Fruit fly (Drosophila melanogaster) whole organism, embryonic: ENCODE data around the gene CG13837.

Source experiments
- Ada2b ChIP-seq: fragments of 200-800 bp; sonication (Bioruptor generic); IDR thresholded peaks from 2 replicates; pipeline ENCODE4 v1.3.6; 2022; ENCODE audit warnings: missing biosample characterization, missing genetic modification characterization
- CG11247 ChIP-seq: fragments of 200-800 bp; sonication (Bioruptor generic); IDR thresholded peaks from 2 replicates; pipeline ENCODE4 v1.3.6; 2022; ENCODE audit warnings: missing biosample characterization, missing genetic modification characterization
- CG11456 ChIP-seq: fragments of 200-800 bp; sonication (Bioruptor generic); IDR thresholded peaks from 3 replicates; pipeline ENCODE4 v1.3.6; 2022; ENCODE audit warnings: missing biosample characterization, missing genetic modification characterization
- CG12071 ChIP-seq: fragments of 200-800 bp; sonication (Bioruptor generic); optimal IDR thresholded peaks from 3 replicates; lab custom pipeline; 2018; ENCODE audit warnings: missing biosample characterization, mild to moderate bottlenecking, missing genetic modification characterization
- CG12659 ChIP-seq: fragments of 200-800 bp; sonication (Bioruptor generic); optimal IDR thresholded peaks from 3 replicates; lab custom pipeline; 2017; ENCODE audit warnings: mild to moderate bottlenecking, missing biosample characterization, missing genetic modification reagents, missing genetic modification characterization
- CG13123 ChIP-seq: fragments of 200-800 bp; sonication (Bioruptor generic); optimal IDR thresholded peaks from 2 replicates; lab custom pipeline; 2016; ENCODE audit warnings: missing biosample characterization, missing genetic modification characterization
- CG13287 ChIP-seq: fragments of 200-800 bp; sonication (Bioruptor generic); IDR thresholded peaks from 2 replicates; pipeline ENCODE4 v1.3.6; 2022; ENCODE audit warnings: missing biosample characterization, missing genetic modification characterization; ENCODE audit not compliant: partially characterized antibody
- CG15011 ChIP-seq: fragments of 200-800 bp; sonication (Bioruptor generic); optimal IDR thresholded peaks from 3 replicates; lab custom pipeline; 2018; ENCODE audit warnings: missing biosample characterization, mild to moderate bottlenecking, missing genetic modification characterization
- CG15073 ChIP-seq: fragments of 200-800 bp; sonication (Bioruptor generic); optimal IDR thresholded peaks from 2 replicates; lab custom pipeline; 2016; ENCODE audit warnings: missing biosample characterization, missing genetic modification characterization
- CG1603 ChIP-seq: fragments of 200-800 bp; sonication (Bioruptor generic); optimal IDR thresholded peaks from 2 replicates; lab custom pipeline; 2019; ENCODE audit warnings: missing biosample characterization, mild to moderate bottlenecking, missing genetic modification characterization, moderate library complexity
- CG17829 ChIP-seq: fragments of 200-800 bp; optimal IDR thresholded peaks from 2 replicates; lab custom pipeline; 2019; ENCODE audit warnings: missing biosample characterization, mild to moderate bottlenecking, missing genetic modification characterization, moderate library complexity
- CG18764 ChIP-seq: fragments of 200-800 bp; sonication (Bioruptor generic); optimal IDR thresholded peaks from 3 replicates; lab custom pipeline; 2016; ENCODE audit warnings: missing biosample characterization, missing genetic modification characterization
- CG2889 ChIP-seq: fragments of 200-800 bp; sonication (Bioruptor generic); IDR thresholded peaks from 3 replicates; pipeline ENCODE4 v1.3.6; 2022; ENCODE audit warnings: missing biosample characterization, missing genetic modification characterization
- CG34376 ChIP-seq: fragments of 200-800 bp; sonication (Bioruptor generic); optimal IDR thresholded peaks from 2 replicates; lab custom pipeline; 2018; ENCODE audit warnings: missing biosample characterization, mild to moderate bottlenecking, missing genetic modification characterization
- CG4360 ChIP-seq: fragments of 200-800 bp; sonication (Bioruptor generic); IDR thresholded peaks from 2 replicates; pipeline ENCODE4 v1.3.6; 2022; ENCODE audit warnings: missing biosample characterization, missing genetic modification characterization
- CG4617 ChIP-seq: fragments of 200-800 bp; sonication (Bioruptor generic); optimal IDR thresholded peaks from 3 replicates; lab custom pipeline; 2016; ENCODE audit warnings: missing biosample characterization, missing genetic modification characterization, borderline replicate concordance
- CG7928 ChIP-seq: fragments of 200-800 bp; sonication (Bioruptor generic); optimal IDR thresholded peaks from 2 replicates; lab custom pipeline; 2017; ENCODE audit warnings: missing biosample characterization, mild to moderate bottlenecking, missing genetic modification characterization
- CG8089 ChIP-seq: fragments of 200-800 bp; sonication (Bioruptor generic); optimal IDR thresholded peaks from 3 replicates; lab custom pipeline; 2016; ENCODE audit warnings: missing biosample characterization, missing genetic modification characterization
- CG9609 ChIP-seq: fragments of 200-800 bp; sonication (Bioruptor generic); optimal IDR thresholded peaks from 3 replicates; lab custom pipeline; 2016; ENCODE audit warnings: missing biosample characterization, missing genetic modification characterization
- Chrac-16 ChIP-seq: fragments of 200-800 bp; sonication (Bioruptor generic); optimal IDR thresholded peaks from 3 replicates; lab custom pipeline; 2016; ENCODE audit warnings: missing biosample characterization, missing genetic modification characterization
- Dek ChIP-seq: fragments of 200-800 bp; sonication (Bioruptor generic); optimal IDR thresholded peaks from 3 replicates; lab custom pipeline; 2019; ENCODE audit warnings: missing biosample characterization, mild to moderate bottlenecking, missing genetic modification characterization, moderate library complexity
- E2f2 ChIP-seq: fragments of 200-800 bp; sonication (Bioruptor generic); IDR thresholded peaks from 2 replicates; pipeline ENCODE4 v1.3.6; 2022; ENCODE audit warnings: missing biosample characterization, missing genetic modification characterization
- Fer1 ChIP-seq: fragments of 200-800 bp; sonication (Bioruptor generic); optimal IDR thresholded peaks from 2 replicates; lab custom pipeline; 2017; ENCODE audit warnings: missing biosample characterization, mild to moderate bottlenecking, missing genetic modification characterization
- HLH3B ChIP-seq: fragments of 200-800 bp; sonication (Bioruptor generic); IDR thresholded peaks from 2 replicates; pipeline ENCODE4 v1.3.6; 2022; ENCODE audit warnings: missing biosample characterization, missing genetic modification characterization
- Lhr ChIP-seq: fragments of 200-800 bp; sonication (Bioruptor generic); optimal IDR thresholded peaks from 3 replicates; lab custom pipeline; 2017; ENCODE audit warnings: mild to moderate bottlenecking, missing biosample characterization, missing genetic modification reagents, missing genetic modification characterization
- MBD-R2 ChIP-seq: fragments of 200-800 bp; sonication (Bioruptor generic); IDR thresholded peaks from 2 replicates; pipeline ENCODE4 v1.3.6; 2022; ENCODE audit warnings: missing biosample characterization, missing genetic modification characterization
- NC2β ChIP-seq: fragments of 200-800 bp; sonication (Bioruptor generic); optimal IDR thresholded peaks from 2 replicates; lab custom pipeline; 2016; ENCODE audit warnings: missing biosample characterization, missing genetic modification characterization
- Side ChIP-seq: fragments of 200-800 bp; sonication (Bioruptor generic); optimal IDR thresholded peaks from 2 replicates; lab custom pipeline; 2016; ENCODE audit warnings: missing biosample characterization, missing genetic modification characterization
- amos ChIP-seq: fragments of 200-800 bp; sonication (Bioruptor generic); IDR thresholded peaks from 2 replicates; pipeline ENCODE4 v1.3.6; 2022; ENCODE audit warnings: missing biosample characterization, missing genetic modification characterization; ENCODE audit not compliant: partially characterized antibody
- ash1 ChIP-seq: fragments of 200-800 bp; sonication (Bioruptor generic); optimal IDR thresholded peaks from 2 replicates; lab custom pipeline; 2018; ENCODE audit warnings: missing biosample characterization, mild to moderate bottlenecking, missing genetic modification characterization
- bbx ChIP-seq: fragments of 200-800 bp; sonication (Bioruptor generic); IDR thresholded peaks from 2 replicates; pipeline ENCODE4 v1.3.6; 2022; ENCODE audit warnings: missing biosample characterization, missing genetic modification characterization; ENCODE audit not compliant: partially characterized antibody
- btn ChIP-seq: fragments of 200-800 bp; sonication (Bioruptor generic); optimal IDR thresholded peaks from 2 replicates; lab custom pipeline; 2016; ENCODE audit warnings: missing biosample characterization, missing genetic modification characterization
- esg ChIP-seq: fragments of 200-800 bp; sonication (Bioruptor generic); conservative IDR thresholded peaks from 2 replicates; pipeline ENCODE4 v1.3.6; 2022; ENCODE audit warnings: missing biosample characterization, missing genetic modification characterization
- eve ChIP-seq, 2 experiments: fragments of >200 bp; optimal IDR thresholded peaks; 2 replicates each; lab custom pipeline; 2017; ENCODE audit warnings: missing biosample characterization in 2 of 2, missing genetic modification characterization in 2 of 2
- gcm2 ChIP-seq: fragments of 200-800 bp; sonication (Bioruptor generic); optimal IDR thresholded peaks from 2 replicates; lab custom pipeline; 2016; ENCODE audit warnings: missing biosample characterization, missing genetic modification characterization
- grn ChIP-seq: fragments of 200-800 bp; sonication (Bioruptor generic); optimal IDR thresholded peaks from 3 replicates; lab custom pipeline; 2017; ENCODE audit warnings: missing biosample characterization, missing genetic modification characterization
- gsb ChIP-seq: fragments of 200-800 bp; sonication (Bioruptor generic); IDR thresholded peaks from 2 replicates; pipeline ENCODE4 v1.3.6; 2022; ENCODE audit warnings: missing biosample characterization, missing genetic modification characterization
- ham ChIP-seq: fragments of 200-800 bp; sonication (Bioruptor generic); IDR thresholded peaks from 2 replicates; pipeline ENCODE4 v1.3.6; 2022; ENCODE audit warnings: missing biosample characterization, missing genetic modification characterization
- kay ChIP-seq: fragments of 200-800 bp; sonication (Bioruptor generic); optimal IDR thresholded peaks from 2 replicates; lab custom pipeline; 2016; ENCODE audit warnings: missing biosample characterization, missing genetic modification characterization
- kni ChIP-seq: fragments of 200-800 bp; sonication (Bioruptor generic); optimal IDR thresholded peaks from 3 replicates; lab custom pipeline; 2017; ENCODE audit warnings: mild to moderate bottlenecking, missing biosample characterization, missing genetic modification reagents, missing genetic modification characterization
- otp ChIP-seq: fragments of 200-800 bp; sonication (Bioruptor generic); IDR thresholded peaks from 3 replicates; pipeline ENCODE4, ENCODE4 v1.3.6; 2022; ENCODE audit warnings: missing biosample characterization, missing genetic modification characterization
- pan ChIP-seq, 4 experiments: fragments of >200 bp in 3 of 4; fragments of 200-800 bp in 1 of 4; sonication (Bioruptor generic) in 1 of 4; optimal IDR thresholded peaks in 3 of 4; IDR thresholded peaks in 1 of 4; 2 replicates each; pipeline versions ENCODE4 v1.3.6 to Lab custom; 2017 to 2022; ENCODE audit warnings: missing biosample characterization in 2 of 4, missing genetic modification characterization in 2 of 4, mixed read lengths in 1 of 4
- pita ChIP-seq: fragments of 200-800 bp; sonication (Bioruptor generic); optimal IDR thresholded peaks from 2 replicates; lab custom pipeline; 2017; ENCODE audit warnings: missing biosample characterization, mild to moderate bottlenecking, missing genetic modification characterization
- slbo ChIP-seq: fragments of 200-800 bp; sonication (Bioruptor generic); IDR thresholded peaks from 2 replicates; pipeline ENCODE4 v1.3.6; 2022; ENCODE audit warnings: missing biosample characterization, missing genetic modification characterization
- stwl ChIP-seq: fragments of 200-800 bp; sonication (Bioruptor generic); optimal IDR thresholded peaks from 3 replicates; lab custom pipeline; 2018; ENCODE audit warnings: missing biosample characterization, mild to moderate bottlenecking, missing genetic modification characterization, moderate library complexity
- trem ChIP-seq: fragments of 200-800 bp; optimal IDR thresholded peaks from 3 replicates; lab custom pipeline; 2019; ENCODE audit warnings: missing biosample characterization, mild to moderate bottlenecking, missing genetic modification characterization, moderate library complexity
- ttk ChIP-seq: fragments of 200-800 bp; sonication (Bioruptor generic); IDR thresholded peaks from 2 replicates; pipeline ENCODE4 v2.1.2; 2022; ENCODE audit warnings: missing biosample characterization, missing genetic modification characterization
- unc-4 ChIP-seq: fragments of 200-800 bp; sonication (Bioruptor generic); IDR thresholded peaks from 2 replicates; pipeline ENCODE4 v1.3.6; 2022; ENCODE audit warnings: missing biosample characterization, missing genetic modification characterization; ENCODE audit not compliant: partially characterized antibody
- zfh1 ChIP-seq: fragments of 200-800 bp; sonication (Bioruptor generic); IDR thresholded peaks from 3 replicates; pipeline ENCODE4 v1.3.6; 2022; ENCODE audit warnings: missing biosample characterization, missing genetic modification characterization
- zfh2 ChIP-seq: fragments of 200-800 bp; sonication (Bioruptor generic); optimal IDR thresholded peaks from 2 replicates; lab custom pipeline; 2016; ENCODE audit warnings: missing biosample characterization, missing genetic modification characterization

The CG13837 gene

DNA sequence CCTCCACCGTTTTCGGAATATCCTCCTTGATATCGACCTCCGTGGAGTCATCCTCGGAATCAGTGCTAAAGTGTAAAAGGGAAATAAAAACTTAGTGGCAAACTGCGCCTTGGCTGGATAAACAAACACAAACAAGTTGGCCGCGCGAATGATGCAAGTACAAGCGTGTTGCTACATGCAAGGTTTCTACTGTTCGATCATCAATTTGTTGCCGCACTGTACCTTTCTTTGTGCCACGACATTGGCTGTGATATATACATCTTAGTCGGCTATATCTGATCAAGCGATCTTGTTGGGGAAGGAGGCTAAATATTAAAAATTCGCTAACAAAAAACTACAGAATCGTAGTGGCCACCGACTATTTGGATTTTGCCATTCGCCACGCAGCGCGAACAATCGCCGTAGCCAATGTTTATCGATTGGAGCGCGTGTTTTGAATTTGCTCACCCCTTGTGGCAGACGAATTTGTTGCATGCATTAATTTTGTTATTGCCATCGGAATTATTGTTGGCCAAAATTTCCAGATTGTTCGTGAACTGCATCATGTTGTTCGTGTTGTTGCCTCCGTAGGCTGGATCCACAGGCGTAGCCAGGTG, 9.4 kb downstream of the CG13837 start:
- TF ChIP-seq zfh2 (GFP tag; lab: Kevin White, UChicago) (no peak), Chrac-16 (GFP tag; lab: Kevin White, UChicago) (no peak), HLH3B (no peak), gcm2 (GFP tag; lab: Kevin White, UChicago) (no peak), kni (GFP tag; lab: Kevin White, UChicago) (no peak), Side (GFP tag; lab: Kevin White, UChicago) (no peak), E2f2 (GFP tag; lab: Robert Waterston, UW) (peak; percentile 89), otp (no peak), CG12071 (no peak), amos (peak; percentile 61), grn (GFP tag; lab: Kevin White, UChicago) (no peak), bbx (GFP tag; lab: Robert Waterston, UW) (0 out of 2 replicates have a peak, but pooled peaks have one; percentile 36), esg (no peak), MBD-R2 (GFP tag; lab: Robert Waterston, UW) (peak; percentile 51; the same call in 1 of the 2 replicates), btn (GFP tag; lab: Kevin White, UChicago) (no peak), CG2889 (GFP tag; lab: Robert Waterston, UW) (no peak), CG9609 (GFP tag; lab: Kevin White, UChicago) (no peak), CG1603 (tag; lab: Kevin White, UChicago) (peak; percentile 47), CG13123 (GFP tag; lab: Kevin White, UChicago) (no peak), CG15011 (GFP tag; lab: Kevin White, UChicago) (no peak), CG4360 (no peak), CG12659 (GFP tag; lab: Kevin White, UChicago) (no peak), CG7928 (GFP tag; lab: Kevin White, UChicago) (no peak), CG17829 (tag; lab: Kevin White, UChicago) (no peak), CG8089 (GFP tag; lab: Kevin White, UChicago) (no peak), slbo (GFP tag; lab: Robert Waterston, UW) (no peak), eve (GFP tag; optimal IDR thresholded peaks at IDR 0.05; lab: Kevin White, UChicago) (no peak), Lhr (GFP tag; lab: Kevin White, UChicago) (no peak), trem (tag; lab: Kevin White, UChicago) (peak; percentile 61), unc-4 (GFP tag; lab: Robert Waterston, UW) (0 out of 2 replicates have a peak, but pooled peaks have one; percentile 17), CG15073 (GFP tag; lab: Kevin White, UChicago) (no peak), CG13287 (GFP tag; lab: Robert Waterston, UW) (peak; percentile 5), gsb (GFP tag; lab: Robert Waterston, UW) (no peak), NC2β (GFP tag; lab: Kevin White, UChicago) (no peak), CG4617 (GFP tag; lab: Kevin White, UChicago) (no peak), stwl (tag; lab: Kevin White, UChicago) (peak; percentile 4), pan (optimal IDR thresholded peaks at IDR 0.05; lab: Kevin White, UChicago) (no peak), pan (GFP tag; optimal IDR thresholded peaks at IDR 0.05 in 1 of 2, IDR thresholded peaks at IDR 0.05 in 1 of 2) (no peak), zfh1 (GFP tag; lab: Robert Waterston, UW) (no peak), Ada2b (GFP tag; lab: Robert Waterston, UW) (no peak), kay (GFP tag; lab: Kevin White, UChicago) (no peak), CG18764 (GFP tag; lab: Kevin White, UChicago) (no peak), ham (GFP tag; lab: Robert Waterston, UW) (no peak), pita (GFP tag; lab: Kevin White, UChicago) (no peak), ash1 (GFP tag; lab: Kevin White, UChicago) (no peak), Dek (tag; lab: Kevin White, UChicago) (no peak), CG34376 (GFP tag; lab: Kevin White, UChicago) (no peak), Fer1 (GFP tag; lab: Kevin White, UChicago) (no peak), CG11456 (GFP tag; lab: Robert Waterston, UW) (no peak), CG11247 (no peak), ttk (GFP tag; lab: Robert Waterston, UW) (no peak)
